Worm (Caenorhabditis elegans): ENCODE data around the gene nhr-226.

The nhr-226 gene

DNA sequence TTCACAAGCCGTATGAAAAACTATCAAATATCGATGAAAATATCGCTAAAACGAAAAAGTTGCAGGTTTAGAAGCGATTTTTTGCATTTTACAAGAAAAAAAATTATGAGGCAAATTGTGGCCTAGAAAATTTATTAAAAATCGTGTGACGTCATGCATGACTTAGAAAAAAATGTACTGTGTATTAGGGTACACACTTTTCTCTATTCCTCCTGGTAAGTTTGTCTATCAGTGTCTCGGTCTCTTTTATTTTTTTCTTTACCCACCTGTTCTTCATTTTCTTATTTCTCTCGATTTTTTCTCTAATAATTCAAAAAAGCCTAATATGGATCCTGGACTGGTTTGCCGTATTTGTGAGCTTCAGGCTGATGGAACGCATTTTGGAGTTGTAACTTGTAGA, 9.6 kb upstream of the nhr-226 start, which contains the start of gene nhr-227:
TSS of gene nhr-227 (plus strand) at position 326 of the 400 bp plus-strand sequence.
- no peak for TF ChIP-seq die-1 (tag; optimal IDR thresholded peaks at IDR 0.05)
- TF ChIP-seq hmg-1.2 (GFP tag; IDR thresholded peaks at IDR 0.05): no peak
- no peak for TF ChIP-seq let-526 (GFP tag; IDR thresholded peaks at IDR 0.05)
- no peak for TF ChIP-seq attf-5 (GFP tag; optimal IDR thresholded peaks at IDR 0.05)
- TF ChIP-seq ztf-22 (GFP tag; optimal IDR thresholded peaks at IDR 0.05): no peak
- TF ChIP-seq lir-1 (GFP tag; conservative IDR thresholded peaks at IDR 0.05): no peak
- TF ChIP-seq Y79H2A.3 (GFP tag; conservative IDR thresholded peaks at IDR 0.05): no peak
- no peak for TF ChIP-seq mes-4 (tag; optimal IDR thresholded peaks at IDR 0.05)
- TF ChIP-seq nhr-90 (tag; optimal IDR thresholded peaks at IDR 0.05): no peak
- no peak for TF ChIP-seq athp-1 (tag; optimal IDR thresholded peaks at IDR 0.05)
- no peak for TF ChIP-seq D2030.7 (GFP tag; IDR thresholded peaks at IDR 0.05)
- no peak for TF ChIP-seq F23B12.7 (tag; optimal IDR thresholded peaks at IDR 0.05; ENCODE audit: insufficient read depth)
- no peak for TF ChIP-seq aptf-3 (GFP tag; IDR thresholded peaks at IDR 0.05)

DNA sequence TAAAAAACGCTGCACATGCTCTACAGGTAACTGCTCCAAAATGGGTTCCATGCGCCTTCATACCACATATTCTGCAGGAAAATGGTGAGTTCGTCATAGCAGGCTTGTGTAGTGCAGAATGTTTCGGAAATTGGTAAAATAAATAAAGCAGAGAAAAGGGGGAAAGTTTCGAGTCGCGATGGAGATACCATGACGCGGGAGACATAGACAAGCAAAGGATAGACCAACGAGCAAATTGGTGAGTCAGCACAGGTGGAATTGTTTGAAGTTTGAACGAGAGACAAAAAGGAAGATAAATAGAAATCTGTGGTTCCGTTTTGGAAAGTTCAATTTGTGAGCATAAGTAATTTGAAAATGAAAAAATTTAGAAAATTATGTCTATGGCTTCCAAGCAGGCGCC, 4.3 kb upstream of the nhr-226 start, which contains the start of gene nhr-225:
TSS of gene nhr-225 (minus strand) at position 146 of the 400 bp plus-strand sequence.
- TF ChIP-seq ccch-3 (GFP tag; optimal IDR thresholded peaks at IDR 0.05): no peak
- no peak for TF ChIP-seq pha-4 (tag; optimal IDR thresholded peaks at IDR 0.05)
- no peak for TF ChIP-seq mxl-1 (tag; optimal IDR thresholded peaks at IDR 0.05)
- no peak for TF ChIP-seq ceh-27 (GFP tag; optimal IDR thresholded peaks at IDR 0.05)
- TF ChIP-seq F52B5.7 (tag; optimal IDR thresholded peaks at IDR 0.05): no peak
- TF ChIP-seq tlf-1 (GFP tag; optimal IDR thresholded peaks at IDR 0.05): no peak
- no peak for TF ChIP-seq akir-1 (GFP tag; optimal IDR thresholded peaks at IDR 0.05)
- TF ChIP-seq ZK185.1 (tag; optimal IDR thresholded peaks at IDR 0.05; ENCODE audit: poor library complexity, severe bottlenecking): no peak
- no peak for TF ChIP-seq dpl-1 (GFP tag; optimal IDR thresholded peaks at IDR 0.05)
- no peak for TF ChIP-seq rpc-1 (optimal IDR thresholded peaks at IDR 0.05)
- TF ChIP-seq rpc-1 (tag; optimal IDR thresholded peaks at IDR 0.05): no peak
- no peak for TF ChIP-seq ztf-25 (GFP tag; IDR thresholded peaks at IDR 0.05)
- no peak for TF ChIP-seq lin-40 (tag; optimal IDR thresholded peaks at IDR 0.05)
- no peak for TF ChIP-seq somi-1 (GFP tag; optimal IDR thresholded peaks at IDR 0.05)
- TF ChIP-seq ztf-6 (GFP tag; IDR thresholded peaks at IDR 0.05): no peak
- TF ChIP-seq Y56A3A.18 (GFP tag; IDR thresholded peaks at IDR 0.05): no peak

DNA sequence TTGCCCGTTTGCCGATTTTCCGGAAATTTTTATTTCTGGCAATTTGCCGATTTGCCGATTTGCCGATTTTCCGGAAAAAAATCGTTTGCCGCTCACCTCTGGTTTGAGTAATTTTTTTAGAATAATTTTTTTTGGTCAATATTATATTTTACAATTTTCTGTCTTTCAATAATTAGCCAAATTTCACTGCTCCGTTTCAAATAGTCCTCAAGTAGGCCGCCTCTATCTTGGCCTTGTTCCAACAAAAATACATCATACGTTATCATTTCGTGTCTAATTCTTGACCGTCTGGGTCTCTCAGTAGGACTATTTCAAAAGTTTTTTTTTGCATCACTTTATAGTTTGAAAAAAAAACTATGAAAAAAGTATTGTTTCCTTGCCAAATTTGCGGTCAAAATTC, 2.4 kb upstream of the nhr-226 start, which contains the start of gene nhr-115:
TSS of gene nhr-115 (plus strand) at position 301 of the 400 bp plus-strand sequence.
- TF ChIP-seq ztf-22 (GFP tag; optimal IDR thresholded peaks at IDR 0.05) (no peak), F52B5.7 (tag; optimal IDR thresholded peaks at IDR 0.05) (no peak), mxl-1 (tag; optimal IDR thresholded peaks at IDR 0.05) (no peak), nhr-80 (tag; optimal IDR thresholded peaks at IDR 0.05) (peak; percentile 29), attf-5 (GFP tag; optimal IDR thresholded peaks at IDR 0.05) (no peak), zfh-2 (GFP tag; conservative IDR thresholded peaks at IDR 0.05) (no peak), hmg-20 (GFP tag; IDR thresholded peaks at IDR 0.05) (no peak), snpc-4 (GFP tag; optimal IDR thresholded peaks at IDR 0.05) (no peak), snpc-4 (tag; optimal IDR thresholded peaks at IDR 0.05) (no peak), B0336.3 (GFP tag; IDR thresholded peaks at IDR 0.05) (no peak)

DNA sequence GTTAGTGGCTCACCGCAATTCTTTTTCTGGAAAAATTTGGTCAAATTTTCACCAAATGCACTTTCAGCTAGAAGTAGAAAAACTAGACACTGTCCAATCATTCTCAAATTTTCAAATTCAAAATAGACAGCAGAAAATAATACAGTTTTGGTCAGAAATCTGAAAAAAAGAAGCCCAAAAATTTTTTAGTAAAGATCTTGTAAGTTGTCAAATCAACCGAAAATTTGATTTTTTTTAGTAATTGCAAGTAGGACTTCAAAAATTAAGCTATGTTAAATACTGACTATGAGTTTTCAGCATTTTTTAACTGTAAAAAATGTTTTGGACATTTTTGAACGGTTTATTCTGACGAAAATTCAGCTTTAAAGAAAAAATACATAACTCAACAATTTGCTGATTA, 6.2 kb downstream of the nhr-226 start, which contains the start of gene Y19D10B.8:
TSS of gene Y19D10B.8 (minus strand) at position 101 of the 400 bp plus-strand sequence.
- TF ChIP-seq hrde-1 (tag; optimal IDR thresholded peaks at IDR 0.05; ENCODE audit: borderline replicate concordance) (no peak), K11D2.4 (GFP tag; IDR thresholded peaks at IDR 0.05) (no peak), ceh-79 (tag; optimal IDR thresholded peaks at IDR 0.05) (no peak), ztf-25 (GFP tag; IDR thresholded peaks at IDR 0.05) (no peak), Y56A3A.18 (GFP tag; IDR thresholded peaks at IDR 0.05) (no peak), Y95B8A.8 (GFP tag; IDR thresholded peaks at IDR 0.05) (no peak), rec-8 (tag; optimal IDR thresholded peaks at IDR 0.05) (no peak), cebp-1 (GFP tag; IDR thresholded peaks at IDR 0.05) (no peak), cebp-1 (tag; optimal IDR thresholded peaks at IDR 0.05) (no peak), Y67H2A.10 (GFP tag; conservative IDR thresholded peaks at IDR 0.05) (no peak), F33H1.4 (GFP tag; IDR thresholded peaks at IDR 0.05) (no peak), atf-7 (tag; optimal IDR thresholded peaks at IDR 0.05) (no peak), B0336.3 (GFP tag; IDR thresholded peaks at IDR 0.05) (no peak), egrh-3 (GFP tag; IDR thresholded peaks at IDR 0.05) (no peak)
